Worm (Caenorhabditis elegans) whole organism, L1 larva: Measurements from ENCODE around the gene Y39A3A.3.
A peak's percentile ranks its signal among the peaks of the same experiment; 100 is the strongest.

Experiments used
- C04F5.9 ChIP-seq: sonication (generic microtip); optimal IDR thresholded peaks from 2 replicates; lab custom pipeline; 2016; ENCODE audit warnings: missing genetic modification characterization, missing compliant biosample characterization
- Y116A8C.19 ChIP-seq: sonication (generic microtip); optimal IDR thresholded peaks from 2 replicates; lab custom pipeline; 2016; ENCODE audit warnings: missing compliant biosample characterization, missing genetic modification characterization, borderline replicate concordance
- aha-1 ChIP-seq: fragments of 150-350 bp; optimal IDR thresholded peaks from 2 replicates; lab custom pipeline; 2014; ENCODE audit warnings: missing biosample characterization, missing genetic modification characterization
- blmp-1 ChIP-seq: fragments of 150-350 bp; optimal IDR thresholded peaks from 2 replicates; lab custom pipeline; 2014; ENCODE audit warnings: missing biosample characterization, missing genetic modification characterization
- ceh-63 ChIP-seq: fragments of 200-800 bp; sonication (Bioruptor generic); optimal IDR thresholded peaks from 2 replicates; lab custom pipeline; 2018; ENCODE audit warnings: mild to moderate bottlenecking, missing genetic modification characterization, missing compliant biosample characterization
- ceh-82 ChIP-seq, 3 experiments: fragments of 150-350 bp in 1 of 3; sonication (generic microtip) in 2 of 3; optimal IDR thresholded peaks; 2 replicates each; lab custom pipeline; 2014 to 2017; ENCODE audit warnings: missing biosample characterization in 3 of 3, missing genetic modification characterization in 3 of 3
- dpl-1 ChIP-seq, 3 experiments: fragments of 150-350 bp in 2 of 3; sonication (generic microtip) in 1 of 3; optimal IDR thresholded peaks; 2 replicates each; lab custom pipeline; 2014 to 2017; ENCODE audit warnings: missing biosample characterization in 3 of 3, missing genetic modification characterization in 3 of 3, missing genetic modification reagents in 3 of 3
- dsc-1 ChIP-seq: sonication (generic microtip); optimal IDR thresholded peaks from 2 replicates; lab custom pipeline; 2016; ENCODE audit warnings: mild to moderate bottlenecking, missing genetic modification characterization, missing compliant biosample characterization
- efl-1 ChIP-seq, 4 experiments: fragments of 150-350 bp; optimal IDR thresholded peaks in 3 of 4; peaks in 1 of 4; 1 replicate in 1 of 4; 2 replicates in 3 of 4; lab custom pipeline; 2014; ENCODE audit warnings: missing biosample characterization in 2 of 4, missing genetic modification characterization in 2 of 4, missing genetic modification reagents in 2 of 4
- egl-13 ChIP-seq: sonication (generic microtip); optimal IDR thresholded peaks from 2 replicates; lab custom pipeline; 2016; ENCODE audit warnings: missing genotype, missing genetic modification reagents, missing genetic modification characterization, missing compliant biosample characterization
- elt-2 ChIP-seq: sonication (generic microtip); optimal IDR thresholded peaks from 2 replicates; lab custom pipeline; 2016; ENCODE audit warnings: missing genetic modification characterization, mild to moderate bottlenecking, inconsistent platforms, missing compliant biosample characterization, missing genetic modification reagents
- fkh-10 ChIP-seq: sonication (generic microtip); optimal IDR thresholded peaks from 2 replicates; lab custom pipeline; 2017; ENCODE audit warnings: missing biosample characterization, missing genetic modification reagents, missing genetic modification characterization
- grh-1 ChIP-seq: fragments of 200-800 bp; sonication (Bioruptor generic); IDR thresholded peaks from 2 replicates; pipeline ENCODE4 v1.3.6; 2022; ENCODE audit warnings: missing genetic modification reagents, missing genetic modification characterization, missing compliant biosample characterization
- irx-1 ChIP-seq: sonication (generic microtip); optimal IDR thresholded peaks from 2 replicates; lab custom pipeline; 2016; ENCODE audit warnings: missing genetic modification characterization, missing compliant biosample characterization
- isw-1 ChIP-seq: fragments of 200-800 bp; sonication (Bioruptor generic); IDR thresholded peaks from 2 replicates; pipeline ENCODE4 v1.3.6; 2022; ENCODE audit warnings: missing genetic modification characterization, missing compliant biosample characterization
- jun-1 ChIP-seq: fragments of 150-350 bp; optimal IDR thresholded peaks from 2 replicates; lab custom pipeline; 2014; ENCODE audit warnings: missing biosample characterization, missing genetic modification reagents, missing genetic modification characterization
- lin-13 ChIP-seq: fragments of 150-350 bp; optimal IDR thresholded peaks from 2 replicates; lab custom pipeline; 2014; ENCODE audit warnings: missing biosample characterization, missing genetic modification reagents, missing genetic modification characterization
- lin-14 ChIP-seq: fragments of 200-800 bp; sonication (Bioruptor generic); optimal IDR thresholded peaks from 2 replicates; lab custom pipeline; 2018; ENCODE audit warnings: mild to moderate bottlenecking, missing genetic modification characterization, moderate library complexity, missing compliant biosample characterization
- lin-15B ChIP-seq: fragments of 150-350 bp; sonication (generic microtip); optimal IDR thresholded peaks from 3 replicates; lab custom pipeline; 2014; ENCODE audit warnings: missing biosample characterization, missing genetic modification characterization
- lin-35 ChIP-seq, 2 experiments: fragments of 150-350 bp; optimal IDR thresholded peaks; 2 replicates each; lab custom pipeline; 2014; ENCODE audit warnings: missing biosample characterization in 2 of 2, missing genetic modification characterization in 2 of 2, missing genetic modification reagents in 2 of 2
- lin-39 ChIP-seq: fragments of 150-350 bp; optimal IDR thresholded peaks from 2 replicates; lab custom pipeline; 2014; ENCODE audit warnings: missing biosample characterization, missing genetic modification reagents, missing genetic modification characterization
- lsy-2 ChIP-seq, 2 experiments: fragments of 150-350 bp; optimal IDR thresholded peaks; 2 replicates each; lab custom pipeline; 2014; ENCODE audit warnings: missing biosample characterization in 2 of 2, missing genetic modification characterization in 2 of 2
- mef-2 ChIP-seq: fragments of 150-350 bp; optimal IDR thresholded peaks from 2 replicates; lab custom pipeline; 2014; ENCODE audit warnings: missing biosample characterization, missing genetic modification characterization
- mep-1 ChIP-seq: fragments of 150-350 bp; optimal IDR thresholded peaks from 2 replicates; lab custom pipeline; 2014; ENCODE audit warnings: missing biosample characterization, missing genetic modification characterization
- nhr-11 ChIP-seq: fragments of 150-350 bp; optimal IDR thresholded peaks from 2 replicates; lab custom pipeline; 2014; ENCODE audit warnings: missing biosample characterization, missing genetic modification characterization
- nhr-12 ChIP-seq: sonication (generic microtip); optimal IDR thresholded peaks from 2 replicates; lab custom pipeline; 2017; ENCODE audit warnings: missing biosample characterization, missing genetic modification characterization
- nhr-19 ChIP-seq: fragments of 200-800 bp; sonication (Bioruptor generic); conservative IDR thresholded peaks from 2 replicates; pipeline ENCODE4 v1.3.6; 2022; ENCODE audit warnings: missing genetic modification characterization, missing compliant biosample characterization
- nhr-20 ChIP-seq: sonication (generic microtip); optimal IDR thresholded peaks from 2 replicates; lab custom pipeline; 2016; ENCODE audit warnings: mild to moderate bottlenecking, missing genetic modification characterization, missing compliant biosample characterization
- nhr-237 ChIP-seq: fragments of 150-350 bp; optimal IDR thresholded peaks from 2 replicates; lab custom pipeline; 2014; ENCODE audit warnings: missing biosample characterization, missing genetic modification characterization
- nhr-28 ChIP-seq: fragments of 150-350 bp; optimal IDR thresholded peaks from 2 replicates; lab custom pipeline; 2014; ENCODE audit warnings: missing biosample characterization, missing genetic modification characterization
- nhr-47 ChIP-seq: sonication (generic microtip); optimal IDR thresholded peaks from 2 replicates; lab custom pipeline; 2016; ENCODE audit warnings: mild to moderate bottlenecking, missing genetic modification characterization, moderate library complexity, missing compliant biosample characterization
- nhr-71 ChIP-seq: sonication (generic microtip); optimal IDR thresholded peaks from 2 replicates; lab custom pipeline; 2016; ENCODE audit warnings: mild to moderate bottlenecking, missing genetic modification characterization, moderate library complexity, missing compliant biosample characterization
- nhr-77 ChIP-seq: fragments of 150-350 bp; optimal IDR thresholded peaks from 2 replicates; lab custom pipeline; 2014; ENCODE audit warnings: missing biosample characterization, missing genetic modification characterization
- nhr-85 ChIP-seq: sonication (generic microtip); peaks from one replicate; lab custom pipeline; 2016; ENCODE audit warnings: missing genetic modification characterization, inconsistent platforms, missing compliant biosample characterization
- nhr-90 ChIP-seq: sonication (generic microtip); optimal IDR thresholded peaks from 2 replicates; lab custom pipeline; 2016; ENCODE audit warnings: mild to moderate bottlenecking, missing genetic modification characterization, missing compliant biosample characterization; ENCODE audit not compliant: poor library complexity
- pag-3 ChIP-seq: sonication (generic microtip); optimal IDR thresholded peaks from 2 replicates; lab custom pipeline; 2017; ENCODE audit warnings: missing genetic modification characterization, mild to moderate bottlenecking, missing compliant biosample characterization, antibody characterized with exemption, borderline replicate concordance; ENCODE audit not compliant: insufficient read depth
- pqm-1 ChIP-seq: sonication (generic microtip); optimal IDR thresholded peaks from 3 replicates; lab custom pipeline; 2017; ENCODE audit warnings: missing biosample characterization, missing genetic modification characterization
- rnt-1 ChIP-seq: sonication (generic microtip); optimal IDR thresholded peaks from 2 replicates; lab custom pipeline; 2016; ENCODE audit warnings: mild to moderate bottlenecking, missing genetic modification characterization, moderate library complexity, missing compliant biosample characterization
- skn-1 ChIP-seq: fragments of 150-350 bp; optimal IDR thresholded peaks from 2 replicates; lab custom pipeline; 2014; ENCODE audit warnings: missing biosample characterization, missing genetic modification characterization
- snu-23 ChIP-seq: sonication (generic microtip); optimal IDR thresholded peaks from 2 replicates; lab custom pipeline; 2016; ENCODE audit warnings: missing genetic modification characterization, missing compliant biosample characterization
- sptf-1 ChIP-seq: fragments of 150-350 bp; optimal IDR thresholded peaks from 2 replicates; lab custom pipeline; 2014; ENCODE audit warnings: missing biosample characterization, missing genetic modification characterization
- sup-37 ChIP-seq: fragments of 200-800 bp; sonication (Bioruptor generic); optimal IDR thresholded peaks from 2 replicates; lab custom pipeline; 2018; ENCODE audit warnings: mild to moderate bottlenecking, missing genetic modification characterization, missing compliant biosample characterization
- swsn-7 ChIP-seq: sonication (generic microtip); optimal IDR thresholded peaks from 2 replicates; lab custom pipeline; 2016; ENCODE audit warnings: missing genetic modification characterization, missing compliant biosample characterization
- tlp-1 ChIP-seq: fragments of 150-350 bp; optimal IDR thresholded peaks from 2 replicates; lab custom pipeline; 2014; ENCODE audit warnings: missing biosample characterization, missing genetic modification characterization
- unc-30 ChIP-seq: sonication (generic microtip); optimal IDR thresholded peaks from 2 replicates; lab custom pipeline; 2017; ENCODE audit warnings: missing biosample characterization, missing genetic modification characterization
- unc-98 ChIP-seq: fragments of 200-800 bp; sonication (Bioruptor generic); IDR thresholded peaks from 2 replicates; pipeline ENCODE4 v1.3.6; 2022; ENCODE audit warnings: missing genetic modification characterization, missing compliant biosample characterization
- xbp-1 ChIP-seq: sonication (generic microtip); optimal IDR thresholded peaks from 2 replicates; lab custom pipeline; 2016; ENCODE audit warnings: missing genetic modification characterization, missing compliant biosample characterization
- zag-1 ChIP-seq: fragments of 150-350 bp; optimal IDR thresholded peaks from 2 replicates; lab custom pipeline; 2014; ENCODE audit warnings: missing biosample characterization, missing genetic modification characterization
- ztf-11 ChIP-seq, 2 experiments: sonication (generic microtip); optimal IDR thresholded peaks; 2 replicates each; lab custom pipeline; 2016 to 2017; ENCODE audit warnings: missing genetic modification characterization in 2 of 2, missing biosample characterization in 1 of 2, missing compliant biosample characterization in 1 of 2

The Y39A3A.3 gene

ce11 chrIII:2047907-2048306 is 20.2 kb downstream of the Y39A3A.3 start, which contains the start of gene dpy-1:
dpy-1 (minus strand) TSS chrIII:2048007.
- TF ChIP-seq dsc-1 (tag; lab: Kevin White, UChicago) (no peak), nhr-47 (no peak), nhr-77 (tag; lab: Kevin White, UChicago) (no peak), C04F5.9 (tag; lab: Kevin White, UChicago) (no peak), elt-2 (tag; lab: Kevin White, UChicago) (peak; percentile 31), lin-39 (tag; lab: Kevin White, UChicago) (no peak), unc-98 (GFP tag; lab: Robert Waterston, UW) (no peak), rnt-1 (tag; lab: Kevin White, UChicago) (no peak)
- TF ChIP-seq, all 84 proteins: peak for 1

ce11 chrIII:2032327-2033093 is 35.6 kb downstream of the Y39A3A.3 start:
- TF ChIP-seq lin-13 (GFP tag; lab: Kevin White, UChicago) (peak; percentile 20), pqm-1 (tag; lab: Kevin White, UChicago) (no peak), lsy-2 (tag; optimal IDR thresholded peaks at IDR 0.05; lab: Kevin White, UChicago) (peak; percentile 33 to 44), lin-15B (tag; lab: Kevin White, UChicago) (peak; percentile 5), nhr-77 (tag; lab: Kevin White, UChicago) (peak; percentile 2), nhr-85 (tag; lab: Kevin White, UChicago) (peak; percentile 63), pag-3 (no peak), dsc-1 (tag; lab: Kevin White, UChicago) (no peak), Y116A8C.19 (tag; lab: Kevin White, UChicago) (no peak), nhr-11 (tag; lab: Kevin White, UChicago) (no peak), lin-14 (GFP tag; lab: Kevin White, UChicago) (peak; percentile 25), jun-1 (tag; lab: Kevin White, UChicago) (no peak), isw-1 (GFP tag; lab: Robert Waterston, UW) (no peak), swsn-7 (tag; lab: Kevin White, UChicago) (peak; percentile 3), blmp-1 (tag; lab: Kevin White, UChicago) (no peak), zag-1 (no peak), mep-1 (tag; lab: Kevin White, UChicago) (peak; percentile 2), egl-13 (tag; lab: Kevin White, UChicago) (no peak), mef-2 (no peak), fkh-10 (GFP tag; lab: Kevin White, UChicago) (no peak), nhr-28 (tag; lab: Kevin White, UChicago) (no peak), nhr-90 (tag; lab: Kevin White, UChicago) (peak; percentile 49), nhr-237 (tag; lab: Kevin White, UChicago) (no peak), irx-1 (no peak), unc-30 (tag; lab: Kevin White, UChicago) (no peak), nhr-19 (GFP tag; lab: Robert Waterston, UW) (peak; percentile 64), efl-1 (optimal IDR thresholded peaks at IDR 0.05; lab: Kevin White, UChicago) (peak; percentile 2 to 39), efl-1 (GFP tag; optimal IDR thresholded peaks at IDR 0.05 in 1 of 2; lab: Kevin White, UChicago) (peak; percentile 8 to 95), sup-37 (GFP tag; lab: Kevin White, UChicago) (no peak), nhr-20 (tag; lab: Kevin White, UChicago) (peak; percentile 40), grh-1 (GFP tag; lab: Robert Waterston, UW) (no peak), tlp-1 (tag; lab: Kevin White, UChicago) (no peak), sptf-1 (no peak), ceh-63 (GFP tag; lab: Kevin White, UChicago) (peak; percentile 40), ceh-82 (tag; optimal IDR thresholded peaks at IDR 0.05; lab: Kevin White, UChicago) (peak in 1 of 3 experiments; percentile 19), dpl-1 (GFP tag; optimal IDR thresholded peaks at IDR 0.05; lab: Kevin White, UChicago) (peak in 2 of 3 experiments; percentile 43 to 53), snu-23 (peak; percentile 54), nhr-12 (tag; lab: Kevin White, UChicago) (no peak), ztf-11 (tag; optimal IDR thresholded peaks at IDR 0.05; lab: Kevin White, UChicago) (no peak), lin-35 (GFP tag; optimal IDR thresholded peaks at IDR 0.05; lab: Kevin White, UChicago) (peak; percentile 30 to 57), xbp-1 (tag; lab: Kevin White, UChicago) (peak; percentile 25), skn-1 (tag; lab: Kevin White, UChicago) (no peak), nhr-71 (peak; percentile 52), aha-1 (no peak)
